Fruit fly (Drosophila melanogaster): ENCODE results near the gene Kots.

- no peak for TF ChIP-seq slou (GFP tag; optimal IDR thresholded peaks at IDR 0.05)
- no peak for TF ChIP-seq kah (GFP tag; optimal IDR thresholded peaks at IDR 0.05)
- no peak for TF ChIP-seq CG14441 (GFP tag; IDR thresholded peaks at IDR 0.05)
- no peak for TF ChIP-seq CG14710 (tag; optimal IDR thresholded peaks at IDR 0.05)
- no peak for TF ChIP-seq D19A (tag; optimal IDR thresholded peaks at IDR 0.05)
These were observed 31.5 kb upstream of the Kots start for dm6 chr3R:13995426-13995825.
